Worm (Caenorhabditis elegans) whole organism, L3 larva: ENCODE data around the gene rskd-1.

ENCODE experiments used
- R02D3.7 ChIP-seq: fragments of 150-350 bp; optimal IDR thresholded peaks from 2 replicates; lab custom pipeline; 2014; ENCODE audit warnings: missing biosample characterization, missing genetic modification characterization
- aly-2 ChIP-seq: fragments of 150-350 bp; optimal IDR thresholded peaks from 2 replicates; lab custom pipeline; 2014; ENCODE audit warnings: missing biosample characterization, missing genetic modification characterization
- ama-1 ChIP-seq: fragments of 150-350 bp; optimal IDR thresholded peaks from 2 replicates; lab custom pipeline; 2018
- ceh-16 ChIP-seq: sonication (generic microtip); optimal IDR thresholded peaks from 2 replicates; lab custom pipeline; 2017; ENCODE audit warnings: missing biosample characterization, missing genetic modification characterization
- ceh-28 ChIP-seq: fragments of 150-350 bp; optimal IDR thresholded peaks from 2 replicates; lab custom pipeline; 2014; ENCODE audit warnings: missing biosample characterization, missing genetic modification reagents, missing genetic modification characterization
- ceh-82 ChIP-seq: fragments of 150-350 bp; optimal IDR thresholded peaks from 2 replicates; lab custom pipeline; 2014; ENCODE audit warnings: missing biosample characterization, missing genetic modification characterization
- ceh-9 ChIP-seq: sonication (generic microtip); optimal IDR thresholded peaks from 2 replicates; lab custom pipeline; 2018; ENCODE audit warnings: missing biosample characterization, missing genetic modification characterization
- egl-27 ChIP-seq: sonication (generic microtip); optimal IDR thresholded peaks from 4 replicates; lab custom pipeline; 2017; ENCODE audit warnings: missing biosample characterization, missing genetic modification reagents, missing genetic modification characterization
- egl-5 ChIP-seq: fragments of 150-350 bp; optimal IDR thresholded peaks from 2 replicates; lab custom pipeline; 2017; ENCODE audit warnings: missing biosample characterization, missing genetic modification reagents, missing genetic modification characterization, inconsistent platforms
- elt-1 ChIP-seq: fragments of 150-350 bp; optimal IDR thresholded peaks from 2 replicates; lab custom pipeline; 2014; ENCODE audit warnings: missing biosample characterization, missing genetic modification characterization
- elt-2 ChIP-seq: sonication (generic microtip); optimal IDR thresholded peaks from 2 replicates; lab custom pipeline; 2016; ENCODE audit warnings: missing genetic modification reagents, mild to moderate bottlenecking, missing genetic modification characterization, missing compliant biosample characterization
- elt-3 ChIP-seq, 3 experiments: fragments of 150-350 bp in 1 of 3; sonication (generic microtip) in 2 of 3; optimal IDR thresholded peaks; 2 replicates in 2 of 3; 4 replicates in 1 of 3; lab custom pipeline; 2014 to 2017; ENCODE audit warnings: missing biosample characterization in 3 of 3, missing genetic modification characterization in 3 of 3
- eor-1 ChIP-seq, 2 experiments: fragments of 150-350 bp; optimal IDR thresholded peaks; 2 replicates each; lab custom pipeline; 2014 to 2018; ENCODE audit warnings: missing biosample characterization in 2 of 2, missing genetic modification characterization in 2 of 2
- hmg-11 ChIP-seq: sonication (generic microtip); optimal IDR thresholded peaks from 2 replicates; lab custom pipeline; 2016; ENCODE audit warnings: missing genetic modification characterization, missing compliant biosample characterization
- lin-15B ChIP-seq: fragments of 150-350 bp; optimal IDR thresholded peaks from 2 replicates; lab custom pipeline; 2014; ENCODE audit warnings: missing biosample characterization, missing genetic modification characterization
- lin-39 ChIP-seq: fragments of 150-350 bp; optimal IDR thresholded peaks from 2 replicates; lab custom pipeline; 2018; ENCODE audit warnings: missing biosample characterization, missing genetic modification reagents, missing genetic modification characterization
- lsy-12 ChIP-seq: sonication (generic microtip); optimal IDR thresholded peaks from 2 replicates; lab custom pipeline; 2016; ENCODE audit warnings: mild to moderate bottlenecking, missing genetic modification characterization, missing compliant biosample characterization
- mml-1 ChIP-seq: fragments of 150-350 bp; sonication (generic microtip); optimal IDR thresholded peaks from 3 replicates; lab custom pipeline; 2014; ENCODE audit warnings: missing biosample characterization, missing genetic modification characterization
- nfya-1 ChIP-seq: sonication (generic microtip); optimal IDR thresholded peaks from 2 replicates; lab custom pipeline; 2017; ENCODE audit warnings: missing genetic modification characterization, mild to moderate bottlenecking, missing compliant biosample characterization, antibody characterized with exemption, moderate library complexity; ENCODE audit not compliant: insufficient read depth
- nhr-11 ChIP-seq: fragments of 150-350 bp; optimal IDR thresholded peaks from 2 replicates; lab custom pipeline; 2014; ENCODE audit warnings: missing biosample characterization, missing genetic modification characterization
- nhr-12 ChIP-seq: fragments of 150-350 bp; optimal IDR thresholded peaks from 2 replicates; lab custom pipeline; 2014; ENCODE audit warnings: missing biosample characterization, missing genetic modification characterization
- nhr-23 ChIP-seq: fragments of 150-350 bp; optimal IDR thresholded peaks from 2 replicates; lab custom pipeline; 2014; ENCODE audit warnings: missing biosample characterization, missing genetic modification reagents, missing genetic modification characterization
- nhr-25 ChIP-seq: sonication (generic microtip); optimal IDR thresholded peaks from 2 replicates; lab custom pipeline; 2017; ENCODE audit warnings: missing biosample characterization, missing genetic modification characterization
- nhr-28 ChIP-seq: fragments of 150-350 bp; optimal IDR thresholded peaks from 2 replicates; lab custom pipeline; 2014; ENCODE audit warnings: missing biosample characterization, missing genetic modification characterization
- nhr-43 ChIP-seq: sonication (generic microtip); optimal IDR thresholded peaks from 2 replicates; lab custom pipeline; 2016; ENCODE audit warnings: mild to moderate bottlenecking, missing genetic modification characterization, missing compliant biosample characterization; ENCODE audit not compliant: poor library complexity, severe bottlenecking
- pha-4 ChIP-seq: fragments of 150-350 bp; optimal IDR thresholded peaks from 2 replicates; lab custom pipeline; 2014; ENCODE audit warnings: missing biosample characterization, missing genetic modification reagents, missing genetic modification characterization
- skn-1 ChIP-seq: fragments of 150-350 bp; optimal IDR thresholded peaks from 2 replicates; lab custom pipeline; 2014; ENCODE audit warnings: missing biosample characterization, missing genetic modification characterization
- snpc-4 ChIP-seq: fragments of 150-350 bp; optimal IDR thresholded peaks from 2 replicates; lab custom pipeline; 2014; ENCODE audit warnings: missing biosample characterization, missing genetic modification characterization
- tbx-2 ChIP-seq: sonication (generic microtip); optimal IDR thresholded peaks from 2 replicates; lab custom pipeline; 2016; ENCODE audit warnings: mild to moderate bottlenecking, missing genetic modification characterization, missing compliant biosample characterization
- zag-1 ChIP-seq: fragments of 150-350 bp; optimal IDR thresholded peaks from 2 replicates; lab custom pipeline; 2014; ENCODE audit warnings: missing biosample characterization, missing genetic modification characterization
- ztf-11 ChIP-seq: fragments of 150-350 bp; optimal IDR thresholded peaks from 2 replicates; lab custom pipeline; 2014; ENCODE audit warnings: missing biosample characterization, missing genetic modification characterization

The rskd-1 gene

DNA sequence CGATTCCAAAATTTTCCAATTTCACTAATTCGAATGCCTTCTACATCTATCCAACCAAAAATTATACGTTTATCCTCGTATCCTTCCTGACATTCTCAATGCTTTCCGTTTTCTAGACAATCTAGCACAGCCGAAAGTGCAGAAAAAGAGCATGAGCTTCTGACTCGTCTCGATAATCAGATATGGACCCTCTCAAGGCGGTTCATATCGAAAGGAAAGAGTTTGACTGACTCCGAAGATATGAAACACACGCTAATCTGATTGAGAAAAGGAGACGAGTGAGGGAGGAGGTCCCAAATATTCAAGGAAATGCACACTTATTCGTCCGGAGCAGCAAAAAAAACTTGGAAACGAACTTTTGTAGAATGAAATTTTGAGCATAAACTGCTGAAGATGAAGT lies 40.8 kb upstream of the rskd-1 start:
- TF ChIP-seq aly-2 (tag; lab: Kevin White, UChicago) (no peak), elt-1 (peak; percentile 57), nhr-23 (tag; lab: Kevin White, UChicago) (no peak), ceh-9 (no peak), hmg-11 (tag; lab: Kevin White, UChicago) (no peak)

ce11 chrV:12326638-12327037 lies 38.2 kb upstream of the rskd-1 start:
- TF ChIP-seq ceh-82 (tag; lab: Kevin White, UChicago), result no peak
- peak; percentile 56 for TF ChIP-seq lin-39 (tag; lab: Kevin White, UChicago)
- TF ChIP-seq nhr-11, result no peak
- TF ChIP-seq hmg-11 (tag; lab: Kevin White, UChicago), result peak; percentile 3
- no peak for TF ChIP-seq ceh-9
- no peak for TF ChIP-seq elt-3 (tag; optimal IDR thresholded peaks at IDR 0.05; lab: Kevin White, UChicago)
- TF ChIP-seq nfya-1 (tag; lab: Kevin White, UChicago), result peak; percentile 22

- no peak for TF ChIP-seq ceh-28
- TF ChIP-seq nhr-43 (tag; lab: Kevin White, UChicago), result peak; percentile 59
- TF ChIP-seq lsy-12 (tag; lab: Kevin White, UChicago), result peak; percentile 29
Observed at ce11 chrV:12320274-12320839, 31.9 kb upstream of the rskd-1 start.

DNA sequence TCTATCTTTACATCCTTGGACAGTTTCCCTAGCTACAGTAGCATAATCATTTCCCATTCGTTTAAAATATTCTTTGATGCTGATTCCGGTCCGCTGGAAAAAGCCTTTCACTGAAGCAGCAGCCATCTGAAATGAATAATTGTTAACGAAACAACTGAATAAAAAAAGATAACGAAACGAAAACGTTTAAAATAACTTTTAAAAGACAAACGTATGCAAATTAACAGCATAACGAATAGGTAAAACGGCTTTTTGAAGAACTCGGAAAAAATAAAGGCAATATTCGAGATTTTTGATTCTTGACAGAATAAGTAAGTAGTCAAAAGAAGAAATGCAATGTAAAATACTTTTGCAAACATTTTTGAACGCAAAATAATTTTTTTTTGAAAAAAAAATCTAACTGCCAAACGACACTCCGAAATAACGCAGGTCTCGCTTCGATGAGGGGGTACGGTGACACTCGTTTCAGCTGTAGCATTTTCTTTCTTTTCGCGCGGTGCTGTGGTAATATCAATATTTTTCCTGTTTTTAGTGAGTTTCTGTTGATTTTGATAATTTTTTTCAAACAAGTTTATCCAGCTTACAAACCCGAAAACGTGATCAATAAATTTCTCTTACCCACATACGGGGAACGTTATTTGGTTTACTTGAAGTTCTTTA lies 29.6 kb upstream of the rskd-1 start, which contains the start of the genes R04F11.5 and R04F11.2:
TSS of gene R04F11.5 (minus strand) at position 126 of the 660 bp plus-strand sequence.
TSS of gene R04F11.2 (plus strand) at position 488 of the 660 bp plus-strand sequence.
- TF ChIP-seq ceh-28 (peak; percentile 41), nhr-43 (tag; lab: Kevin White, UChicago) (peak; percentile 14), ztf-11 (no peak), eor-1 (tag; optimal IDR thresholded peaks at IDR 0.05; lab: Kevin White, UChicago) (peak in 1 of 2 experiments; percentile 4), tbx-2 (tag; lab: Kevin White, UChicago) (no peak), nfya-1 (tag; lab: Kevin White, UChicago) (peak; percentile 94), skn-1 (no peak), R02D3.7 (peak; percentile 41), hmg-11 (tag; lab: Kevin White, UChicago) (peak; percentile 85), egl-27 (tag; lab: Kevin White, UChicago) (no peak), elt-2 (tag; lab: Kevin White, UChicago) (peak; percentile 50), lin-15B (peak; percentile 86), pha-4 (tag; lab: Kevin White, UChicago) (peak; percentile 93), ama-1 (peak; percentile 51), ceh-16 (tag; lab: Kevin White, UChicago) (no peak), egl-5 (tag; lab: Kevin White, UChicago) (peak; percentile 90), nhr-12 (no peak), lin-39 (tag; lab: Kevin White, UChicago) (peak; percentile 79), elt-1 (peak; percentile 45), snpc-4 (peak; percentile 81), nhr-25 (tag; lab: Kevin White, UChicago) (peak; percentile 80)

- TF ChIP-seq nhr-28 (tag; lab: Kevin White, UChicago) (no peak), elt-1 (no peak), egl-27 (tag; lab: Kevin White, UChicago) (no peak), nhr-25 (tag; lab: Kevin White, UChicago) (no peak)
Observed at ce11 chrV:12317080-12317479, 28.7 kb upstream of the rskd-1 start, which contains the start of gene R04F11.3. Gene R04F11.3, minus strand, starts transcription at chrV:12317180.

DNA sequence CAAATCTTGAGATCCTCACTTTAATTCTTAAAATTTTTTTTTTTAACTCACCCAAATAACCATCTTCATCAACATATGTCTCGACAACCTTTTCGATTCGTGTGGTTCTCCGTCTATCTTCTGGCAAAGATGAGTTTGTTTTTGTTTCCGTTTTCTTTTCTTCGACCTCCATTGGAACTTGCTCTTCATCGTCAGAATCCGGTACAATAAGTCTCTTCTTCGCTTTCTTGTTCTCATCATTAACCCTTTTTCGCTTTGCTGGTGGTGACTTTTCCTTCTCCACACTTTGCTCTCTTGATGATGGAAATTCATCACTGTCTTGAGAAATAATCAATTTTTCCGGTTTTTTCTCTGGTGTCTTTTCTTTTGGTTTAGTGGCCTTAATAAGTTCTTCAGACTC lies 27.7 kb upstream of the rskd-1 start:
- TF ChIP-seq mml-1 (no peak), zag-1 (tag; lab: Kevin White, UChicago) (no peak), nhr-12 (no peak), lin-15B (no peak), lsy-12 (tag; lab: Kevin White, UChicago) (no peak), pha-4 (tag; lab: Kevin White, UChicago) (no peak)
